Fruit fly (Drosophila melanogaster): ENCODE results near the gene Naglu.

Gene Naglu

DNA sequence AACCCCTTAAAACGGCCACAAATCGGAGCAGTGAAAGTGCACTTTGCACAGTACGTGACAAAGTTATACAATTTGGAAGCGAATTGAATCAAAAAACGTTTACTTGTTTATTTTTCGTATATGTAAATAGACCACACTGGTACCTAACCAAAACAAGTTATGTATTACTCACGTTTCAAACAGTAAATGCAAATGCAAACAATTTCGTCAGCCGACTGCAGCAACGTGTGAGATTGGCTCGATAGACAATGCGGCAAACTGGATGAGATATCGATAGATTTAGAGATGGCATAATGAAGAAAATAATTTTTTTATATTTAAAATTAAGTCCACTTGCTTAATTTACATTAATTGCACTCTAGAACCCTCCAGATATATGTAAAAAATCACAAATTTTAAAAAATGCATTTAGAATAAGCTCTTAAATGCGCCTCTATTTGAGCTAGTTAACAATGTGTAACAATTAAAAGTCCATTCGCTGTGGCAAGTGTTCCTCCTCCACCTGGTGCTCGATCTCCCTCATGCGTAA lies 30.1 kb downstream of the Naglu start, which contains the start of gene AlaRS (continued):
- TF ChIP-seq CG17912 (GFP tag; optimal IDR thresholded peaks at IDR 0.05): no peak
- no peak for TF ChIP-seq mld (GFP tag; IDR thresholded peaks at IDR 0.05; ENCODE audit: partially characterized antibody)
- TF ChIP-seq scrt (GFP tag; optimal IDR thresholded peaks at IDR 0.05): no peak
- peak; percentile 42; the same call in 1 of the 3 replicates for TF ChIP-seq CG16813 (GFP tag; IDR thresholded peaks at IDR 0.05; ENCODE audit: partially characterized antibody)
- no peak for TF ChIP-seq grn (GFP tag; optimal IDR thresholded peaks at IDR 0.05)
- no peak for TF ChIP-seq fd64A (GFP tag; optimal IDR thresholded peaks at IDR 0.05)
- TF ChIP-seq Hsf (GFP tag; optimal IDR thresholded peaks at IDR 0.05): peak; percentile 27
- peak; percentile 49; the same call in 1 of the 2 replicates for TF ChIP-seq CG31441 (GFP tag; IDR thresholded peaks at IDR 0.05)
- no peak for TF ChIP-seq NFAT (GFP tag; IDR thresholded peaks at IDR 0.05)
- TF ChIP-seq CG34224 (GFP tag; IDR thresholded peaks at IDR 0.05; ENCODE audit: partially characterized antibody): peak; percentile 61
- TF ChIP-seq CG32772 (GFP tag; IDR thresholded peaks at IDR 0.05): no peak
- peak; percentile 41; the same call in 1 of the 2 replicates for TF ChIP-seq Rfx (GFP tag; IDR thresholded peaks at IDR 0.05)
- TF ChIP-seq ham (GFP tag; IDR thresholded peaks at IDR 0.05): no peak
- 0 out of 3 replicates have a peak, but pooled peaks have one; percentile 6 for TF ChIP-seq Dbx (GFP tag; IDR thresholded peaks at IDR 0.05)
- TF ChIP-seq CG18262 (tag; optimal IDR thresholded peaks at IDR 0.05): peak; percentile 53
- TF ChIP-seq zen (tag; optimal IDR thresholded peaks at IDR 0.05): peak; percentile 25
- TF ChIP-seq CG10209 (GFP tag; optimal IDR thresholded peaks at IDR 0.05): peak; percentile 31
- peak; percentile 15 for TF ChIP-seq HHEX (GFP tag; optimal IDR thresholded peaks at IDR 0.05)
- peak; percentile 3 for TF ChIP-seq CG1602 (GFP tag; optimal IDR thresholded peaks at IDR 0.05)
- peak; percentile 30 for TF ChIP-seq Hmr (GFP tag; optimal IDR thresholded peaks at IDR 0.05)
- TF ChIP-seq CG6813 (GFP tag; optimal IDR thresholded peaks at IDR 0.05): peak; percentile 3
- peak; percentile 27 for TF ChIP-seq dmrt99B (tag; optimal IDR thresholded peaks at IDR 0.05)
- TF ChIP-seq shn (GFP tag; optimal IDR thresholded peaks at IDR 0.05): no peak
- peak; percentile 12 for TF ChIP-seq CG18476 (GFP tag; optimal IDR thresholded peaks at IDR 0.05)
- no peak for TF ChIP-seq CG10366 (GFP tag; IDR thresholded peaks at IDR 0.05)
- TF ChIP-seq odd (GFP tag; optimal IDR thresholded peaks at IDR 0.05): peak; percentile 27
- TF ChIP-seq CG4360 (GFP tag; IDR thresholded peaks at IDR 0.05): no peak
- TF ChIP-seq danr (GFP tag; IDR thresholded peaks at IDR 0.05): no peak
- no peak for TF ChIP-seq Nf-YA (GFP tag; IDR thresholded peaks at IDR 0.05)
- TF ChIP-seq CG13775 (GFP tag; optimal IDR thresholded peaks at IDR 0.05): peak; percentile 44
- peak; percentile 22 for TF ChIP-seq CG4424 (GFP tag; optimal IDR thresholded peaks at IDR 0.05)
- TF ChIP-seq CG15514 (GFP tag; optimal IDR thresholded peaks at IDR 0.05): peak; percentile 84
- TF ChIP-seq CG13296 (GFP tag; optimal IDR thresholded peaks at IDR 0.05): peak; percentile 50
- TF ChIP-seq z (GFP tag; IDR thresholded peaks at IDR 0.05): no peak
- TF ChIP-seq CG34376 (GFP tag; optimal IDR thresholded peaks at IDR 0.05): peak; percentile 41
- peak; percentile 41 for TF ChIP-seq unpg (GFP tag; optimal IDR thresholded peaks at IDR 0.05)
- TF ChIP-seq HLH3B (GFP tag; IDR thresholded peaks at IDR 0.05): no peak
- TF ChIP-seq CG18764 (GFP tag; optimal IDR thresholded peaks at IDR 0.05): peak; percentile 7
- TF ChIP-seq so (GFP tag; IDR thresholded peaks at IDR 0.05): no peak
- TF ChIP-seq insv (GFP tag; optimal IDR thresholded peaks at IDR 0.05): no peak
- peak; percentile 16 for TF ChIP-seq Asciz (GFP tag; optimal IDR thresholded peaks at IDR 0.05)
- no peak for TF ChIP-seq Lpt (GFP tag; optimal IDR thresholded peaks at IDR 0.05)
- no peak for TF ChIP-seq ftz-f1 (GFP tag; optimal IDR thresholded peaks at IDR 0.05)
- peak; percentile 30 for TF ChIP-seq CG10979 (tag; optimal IDR thresholded peaks at IDR 0.05)
- no peak for TF ChIP-seq maf-S (GFP tag; optimal IDR thresholded peaks at IDR 0.05)
- TF ChIP-seq Tbp (GFP tag; optimal IDR thresholded peaks at IDR 0.05): no peak
- TF ChIP-seq Hr3 (GFP tag; optimal IDR thresholded peaks at IDR 0.05): peak; percentile 24
- no peak for TF ChIP-seq Adf1 (GFP tag; IDR thresholded peaks at IDR 0.05)
- TF ChIP-seq gcm (GFP tag; optimal IDR thresholded peaks at IDR 0.05): peak; percentile 27
- TF ChIP-seq NfI (GFP tag; optimal IDR thresholded peaks at IDR 0.05): peak; percentile 4

Measured in whole organism, embryonic.